Worm (Caenorhabditis elegans) whole organism, young adult: ENCODE measurements around the gene C35A5.4.

ENCODE experiments used
- B0019.2 ChIP-seq: fragments of 200-800 bp; sonication (Bioruptor generic); conservative IDR thresholded peaks from 2 replicates; pipeline ENCODE4 v1.3.6; 2022; ENCODE audit warnings: missing genetic modification reagents, missing genetic modification characterization, missing compliant biosample characterization
- F33H1.4 ChIP-seq: fragments of 200-800 bp; sonication (Bioruptor generic); IDR thresholded peaks from 2 replicates; pipeline ENCODE4 v1.3.6; 2022; ENCODE audit warnings: missing genetic modification reagents, missing genetic modification characterization, missing compliant biosample characterization
- F55B11.4 ChIP-seq: sonication (generic microtip); optimal IDR thresholded peaks from 2 replicates; lab custom pipeline; 2016; ENCODE audit warnings: missing compliant biosample characterization, missing genetic modification characterization, borderline replicate concordance; ENCODE audit not compliant: insufficient read depth
- K11D2.4 ChIP-seq: fragments of 200-800 bp; sonication (Bioruptor generic); IDR thresholded peaks from 2 replicates; pipeline ENCODE4 v1.3.6; 2022; ENCODE audit warnings: missing genetic modification reagents, missing genetic modification characterization, missing compliant biosample characterization
- ama-1 ChIP-seq, 3 experiments: fragments of 150-350 bp in 1 of 3; sonication (generic microtip) in 2 of 3; optimal IDR thresholded peaks; 2 replicates each; lab custom pipeline; 2014 to 2018; ENCODE audit warnings: missing biosample characterization in 2 of 3, missing genetic modification characterization in 2 of 3, missing genetic modification reagents in 2 of 3
- atf-7 ChIP-seq: sonication (generic microtip); optimal IDR thresholded peaks from 2 replicates; lab custom pipeline; 2017; ENCODE audit warnings: mild to moderate bottlenecking, missing genetic modification characterization, missing compliant biosample characterization
- attf-5 ChIP-seq: fragments of 200-800 bp; sonication (Bioruptor generic); optimal IDR thresholded peaks from 2 replicates; lab custom pipeline; 2018; ENCODE audit warnings: mild to moderate bottlenecking, missing genetic modification characterization, missing compliant biosample characterization
- bed-1 ChIP-seq: fragments of 200-800 bp; sonication (Bioruptor generic); IDR thresholded peaks from 2 replicates; pipeline ENCODE4 v1.3.6; 2022; ENCODE audit warnings: missing genetic modification reagents, missing genetic modification characterization, missing compliant biosample characterization
- ccch-3 ChIP-seq: fragments of 200-800 bp; sonication (Bioruptor generic); optimal IDR thresholded peaks from 2 replicates; lab custom pipeline; 2018; ENCODE audit warnings: mild to moderate bottlenecking, missing genetic modification characterization, missing compliant biosample characterization
- ceh-100 ChIP-seq: fragments of 200-800 bp; sonication (Bioruptor generic); IDR thresholded peaks from 2 replicates; pipeline ENCODE4 v1.3.6; 2022; ENCODE audit warnings: missing genetic modification reagents, missing genetic modification characterization, missing compliant biosample characterization
- ceh-27 ChIP-seq: fragments of 200-800 bp; sonication (Bioruptor generic); optimal IDR thresholded peaks from 2 replicates; lab custom pipeline; 2018; ENCODE audit warnings: mild to moderate bottlenecking, missing genetic modification characterization, moderate library complexity, missing compliant biosample characterization
- ceh-40 ChIP-seq: fragments of 200-800 bp; sonication (Bioruptor generic); IDR thresholded peaks from 2 replicates; pipeline ENCODE4 v1.3.6; 2022; ENCODE audit warnings: missing genetic modification characterization, missing compliant biosample characterization
- ceh-79 ChIP-seq: sonication (generic microtip); optimal IDR thresholded peaks from 2 replicates; lab custom pipeline; 2017; ENCODE audit warnings: mild to moderate bottlenecking, missing genetic modification characterization, missing compliant biosample characterization
- chd-7 ChIP-seq: sonication (generic microtip); optimal IDR thresholded peaks from 2 replicates; lab custom pipeline; 2016; ENCODE audit warnings: mild to moderate bottlenecking, missing genetic modification characterization, moderate library complexity, missing compliant biosample characterization
- dpff-1 ChIP-seq: sonication (generic microtip); optimal IDR thresholded peaks from 2 replicates; lab custom pipeline; 2017; ENCODE audit warnings: mild to moderate bottlenecking, missing genetic modification characterization, missing compliant biosample characterization
- egl-18 ChIP-seq: fragments of 200-800 bp; sonication (Bioruptor generic); IDR thresholded peaks from 2 replicates; pipeline ENCODE4 v1.3.6; 2022; ENCODE audit warnings: missing genetic modification reagents, missing genetic modification characterization, missing compliant biosample characterization
- egl-44 ChIP-seq: fragments of 200-800 bp; sonication (Bioruptor generic); IDR thresholded peaks from 2 replicates; pipeline ENCODE4 v1.3.6; 2022; ENCODE audit warnings: missing genetic modification reagents, missing genetic modification characterization, missing compliant biosample characterization
- ets-4 ChIP-seq: fragments of 200-800 bp; sonication (Bioruptor generic); optimal IDR thresholded peaks from 2 replicates; lab custom pipeline; 2018; ENCODE audit warnings: mild to moderate bottlenecking, missing genetic modification characterization, missing compliant biosample characterization
- fkh-3 ChIP-seq: sonication (generic microtip); optimal IDR thresholded peaks from 2 replicates; lab custom pipeline; 2016; ENCODE audit warnings: mild to moderate bottlenecking, missing genetic modification characterization, missing compliant biosample characterization
- hmg-1.2 ChIP-seq: fragments of 200-800 bp; sonication (Bioruptor generic); IDR thresholded peaks from 2 replicates; pipeline ENCODE4 v1.3.6; 2022; ENCODE audit warnings: missing genetic modification reagents, missing genetic modification characterization, missing compliant biosample characterization
- let-607 ChIP-seq, 2 experiments: fragments of 200-800 bp in 1 of 2; sonication (Bioruptor generic) in 1 of 2; sonication (generic microtip) in 1 of 2; optimal IDR thresholded peaks; 2 replicates each; lab custom pipeline; 2016 to 2018; ENCODE audit warnings: mild to moderate bottlenecking in 2 of 2, missing compliant biosample characterization in 2 of 2, missing genetic modification characterization in 2 of 2, moderate library complexity in 2 of 2, missing genotype in 1 of 2
- lin-26 ChIP-seq: fragments of 200-800 bp; sonication (Bioruptor generic); IDR thresholded peaks from 2 replicates; pipeline ENCODE4 v1.3.6; 2022; ENCODE audit warnings: missing genetic modification reagents, missing genetic modification characterization, missing compliant biosample characterization
- lir-1 ChIP-seq: fragments of 200-800 bp; sonication (Bioruptor generic); conservative IDR thresholded peaks from 2 replicates; pipeline ENCODE4 v1.3.6; 2022; ENCODE audit warnings: missing genetic modification reagents, missing genetic modification characterization, missing compliant biosample characterization
- nfyb-1 ChIP-seq: fragments of 200-800 bp; sonication (Bioruptor generic); IDR thresholded peaks from 2 replicates; pipeline ENCODE4 v1.3.6; 2022; ENCODE audit warnings: missing genetic modification reagents, missing genetic modification characterization, missing compliant biosample characterization
- nhr-120 ChIP-seq: fragments of 200-800 bp; sonication (Bioruptor generic); IDR thresholded peaks from 2 replicates; pipeline ENCODE4 v1.3.6; 2022; ENCODE audit warnings: missing genetic modification characterization, missing compliant biosample characterization
- nhr-179 ChIP-seq: sonication (generic microtip); optimal IDR thresholded peaks from 2 replicates; lab custom pipeline; 2016; ENCODE audit warnings: mild to moderate bottlenecking, missing genetic modification characterization, missing compliant biosample characterization
- nhr-27 ChIP-seq: fragments of 200-800 bp; sonication (Bioruptor generic); optimal IDR thresholded peaks from 2 replicates; lab custom pipeline; 2018; ENCODE audit warnings: mild to moderate bottlenecking, missing genetic modification characterization, moderate library complexity, missing compliant biosample characterization
- nhr-80 ChIP-seq: sonication (generic microtip); optimal IDR thresholded peaks from 2 replicates; lab custom pipeline; 2016; ENCODE audit warnings: missing genetic modification characterization, missing compliant biosample characterization
- pbrm-1 ChIP-seq: fragments of 200-800 bp; sonication (Bioruptor generic); IDR thresholded peaks from 2 replicates; pipeline ENCODE4 v1.3.6; 2022; ENCODE audit warnings: missing genetic modification reagents, missing genetic modification characterization, missing compliant biosample characterization
- pha-4 ChIP-seq: fragments of 150-350 bp; sonication (generic microtip); optimal IDR thresholded peaks from 2 replicates; lab custom pipeline; 2014; ENCODE audit warnings: missing biosample characterization, missing genetic modification reagents, missing genetic modification characterization
- rec-8 ChIP-seq, 2 experiments: sonication (generic microtip); optimal IDR thresholded peaks; 2 replicates each; lab custom pipeline; 2016; ENCODE audit warnings: mild to moderate bottlenecking in 2 of 2, missing genetic modification characterization in 2 of 2, missing genetic modification reagents in 2 of 2, missing genotype in 2 of 2, missing biosample characterization in 1 of 2, missing compliant biosample characterization in 1 of 2, moderate library complexity in 1 of 2
- rpc-1 ChIP-seq, 2 experiments: fragments of 150-350 bp in 1 of 2; sonication (generic microtip) in 1 of 2; optimal IDR thresholded peaks; 2 replicates each; lab custom pipeline; 2014 to 2018; ENCODE audit warnings: missing biosample characterization in 1 of 2, missing genetic modification characterization in 1 of 2, missing genetic modification reagents in 1 of 2, missing genotype in 1 of 2
- snpc-1.3 ChIP-seq: sonication (generic microtip); optimal IDR thresholded peaks from 2 replicates; lab custom pipeline; 2017; ENCODE audit warnings: missing genetic modification characterization, mild to moderate bottlenecking, missing compliant biosample characterization, antibody characterized with exemption, moderate library complexity, missing genotype, missing genetic modification reagents; ENCODE audit not compliant: insufficient read depth
- snpc-3.4 ChIP-seq: sonication (generic microtip); optimal IDR thresholded peaks from 2 replicates; lab custom pipeline; 2017; ENCODE audit warnings: missing genetic modification characterization, mild to moderate bottlenecking, missing compliant biosample characterization, antibody characterized with exemption, moderate library complexity, missing genotype, missing genetic modification reagents
- tbp1 ChIP-seq: fragments of 200-800 bp; sonication (Bioruptor generic); optimal IDR thresholded peaks from 2 replicates; lab custom pipeline; 2018; ENCODE audit warnings: mild to moderate bottlenecking, missing genetic modification characterization, missing compliant biosample characterization
- tlf-1 ChIP-seq: fragments of 200-800 bp; sonication (Bioruptor generic); optimal IDR thresholded peaks from 2 replicates; lab custom pipeline; 2018; ENCODE audit warnings: mild to moderate bottlenecking, missing genetic modification characterization, missing compliant biosample characterization
- zfh-2 ChIP-seq: fragments of 200-800 bp; sonication (Bioruptor generic); conservative IDR thresholded peaks from 2 replicates; pipeline ENCODE4 v1.3.6; 2022; ENCODE audit warnings: missing genetic modification reagents, missing genetic modification characterization, missing compliant biosample characterization
- ztf-26 ChIP-seq: sonication (generic microtip); optimal IDR thresholded peaks from 2 replicates; lab custom pipeline; 2017; ENCODE audit warnings: missing genetic modification characterization, missing compliant biosample characterization
- ztf-3 ChIP-seq: fragments of 200-800 bp; sonication (Bioruptor generic); optimal IDR thresholded peaks from 2 replicates; lab custom pipeline; 2018; ENCODE audit warnings: mild to moderate bottlenecking, missing genetic modification characterization, missing compliant biosample characterization
- ztf-6 ChIP-seq: fragments of 200-800 bp; sonication (Bioruptor generic); IDR thresholded peaks from 2 replicates; pipeline ENCODE4 v1.3.6; 2022; ENCODE audit warnings: missing genetic modification reagents, missing genetic modification characterization, missing compliant biosample characterization

C35A5.4 gene

DNA sequence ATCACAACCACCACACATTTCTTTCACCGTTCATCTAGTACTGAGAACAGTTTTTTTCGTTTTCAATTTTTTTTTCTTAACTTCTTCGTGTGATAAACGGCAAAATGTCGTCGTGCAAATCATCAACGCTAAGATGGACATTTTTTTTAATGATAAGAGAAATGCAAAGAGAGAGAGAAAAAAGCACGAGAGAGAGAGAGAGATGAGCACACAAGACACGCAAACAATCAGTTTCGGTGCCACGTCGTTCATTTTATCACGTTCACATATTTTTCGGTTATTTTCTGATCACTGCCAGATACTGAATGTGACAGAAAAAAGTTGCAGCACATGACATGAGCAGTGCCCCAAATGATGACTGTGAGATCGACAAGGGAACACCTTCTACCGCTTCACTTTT is 28.6 kb upstream of the C35A5.4 start, which contains the start of gene egl-9 (continued):
- TF ChIP-seq rpc-1 (optimal IDR thresholded peaks at IDR 0.05; lab: Kevin White, UChicago) (no peak), rpc-1 (tag; optimal IDR thresholded peaks at IDR 0.05; lab: Kevin White, UChicago) (no peak), hmg-1.2 (GFP tag; lab: Robert Waterston, UW) (0 out of 2 replicates have a peak, but pooled peaks have one; percentile 12), chd-7 (peak; percentile 60), rec-8 (tag; optimal IDR thresholded peaks at IDR 0.05; lab: Kevin White, UChicago) (no peak), tbp1 (GFP tag; lab: Kevin White, UChicago) (peak; percentile 32), B0019.2 (GFP tag; lab: Robert Waterston, UW) (no peak), pha-4 (no peak), ceh-27 (GFP tag; lab: Kevin White, UChicago) (no peak), snpc-1.3 (tag; lab: Kevin White, UChicago) (no peak), ztf-3 (GFP tag; lab: Kevin White, UChicago) (no peak), ceh-40 (GFP tag; lab: Robert Waterston, UW) (no peak), nhr-80 (tag; lab: Kevin White, UChicago) (peak; percentile 86), ceh-100 (no peak), lir-1 (no peak), K11D2.4 (GFP tag; lab: Robert Waterston, UW) (peak; percentile 12; the same call in 1 of the 2 replicates), ets-4 (GFP tag; lab: Kevin White, UChicago) (peak; percentile 9), dpff-1 (tag; lab: Kevin White, UChicago) (no peak), nhr-120 (GFP tag; lab: Robert Waterston, UW) (no peak), lin-26 (0 out of 2 replicates have a peak, but pooled peaks have one; percentile 38), nfyb-1 (GFP tag; lab: Robert Waterston, UW) (no peak; the same call in 1 of the 2 replicates), ama-1 (optimal IDR thresholded peaks at IDR 0.05; lab: Kevin White, UChicago) (peak; percentile 87), ama-1 (GFP tag; optimal IDR thresholded peaks at IDR 0.05; lab: Kevin White, UChicago) (no peak), F33H1.4 (GFP tag; lab: Robert Waterston, UW) (no peak), egl-44 (GFP tag; lab: Robert Waterston, UW) (no peak), attf-5 (GFP tag; lab: Kevin White, UChicago) (peak; percentile 37), ceh-79 (no peak), tlf-1 (GFP tag; lab: Kevin White, UChicago) (no peak), atf-7 (peak; percentile 39), bed-1 (no peak)
- TF ChIP-seq, all 124 proteins: peak for 16

DNA sequence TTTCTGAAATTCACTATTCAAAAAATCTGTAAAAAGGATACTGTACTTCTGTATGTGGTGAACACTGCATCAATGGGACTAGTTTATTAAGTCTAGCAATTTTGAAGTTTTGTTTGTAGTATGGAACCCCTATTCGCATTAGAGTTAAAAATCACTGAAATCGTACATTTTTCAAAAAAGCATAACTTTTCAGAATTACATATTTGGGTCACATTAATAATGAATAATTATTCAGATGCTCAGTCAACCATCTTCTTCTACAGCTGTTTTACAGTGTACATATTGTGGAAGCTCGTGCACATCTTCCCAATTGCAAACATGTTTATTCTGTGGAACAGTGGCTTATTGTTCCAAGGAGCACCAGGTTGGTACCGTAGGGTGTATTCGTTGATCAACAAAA is 28.1 kb upstream of the C35A5.4 start:
- TF ChIP-seq ztf-6 (GFP tag; lab: Robert Waterston, UW) (no peak), ama-1 (optimal IDR thresholded peaks at IDR 0.05; lab: Kevin White, UChicago) (peak; percentile 44), ama-1 (GFP tag; optimal IDR thresholded peaks at IDR 0.05; lab: Kevin White, UChicago) (no peak), snpc-3.4 (no peak)

DNA sequence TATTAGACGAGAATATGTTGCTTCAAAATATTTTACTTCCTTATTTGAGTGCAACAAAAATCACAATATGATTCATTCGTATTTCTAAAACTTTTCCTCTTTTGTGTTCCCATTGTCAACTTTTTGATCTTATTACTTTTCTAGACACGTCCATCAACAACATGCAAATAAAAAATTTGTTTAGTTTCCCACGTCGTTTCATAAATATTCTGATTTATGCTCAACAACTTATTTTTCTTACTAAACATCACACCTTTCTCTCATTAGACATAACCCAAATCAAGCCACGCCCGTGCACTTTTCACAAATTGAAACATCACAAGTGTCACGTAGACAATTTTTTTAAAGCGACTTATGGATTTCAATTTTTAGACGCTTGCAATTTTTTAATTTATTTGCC is 27.0 kb upstream of the C35A5.4 start:
- TF ChIP-seq nhr-120 (GFP tag; lab: Robert Waterston, UW) (no peak), ceh-100 (no peak), egl-44 (GFP tag; lab: Robert Waterston, UW) (no peak), nfyb-1 (GFP tag; lab: Robert Waterston, UW) (no peak), pbrm-1 (GFP tag; lab: Robert Waterston, UW) (no peak), ztf-26 (no peak), F55B11.4 (tag; lab: Kevin White, UChicago) (no peak), let-607 (tag; optimal IDR thresholded peaks at IDR 0.05; lab: Kevin White, UChicago) (no peak), ccch-3 (GFP tag; lab: Kevin White, UChicago) (no peak), nhr-179 (no peak), egl-18 (GFP tag; lab: Robert Waterston, UW) (no peak), fkh-3 (tag; lab: Kevin White, UChicago) (no peak), nhr-27 (no peak), zfh-2 (no peak), ceh-79 (no peak)
